Worm (Caenorhabditis elegans): ENCODE measurements around the gene gex-3.

Gene gex-3

ce11 chrIV:12404137-12404536, at the start of gene gex-3 (continued):
- TF ChIP-seq zim-3 (tag; optimal IDR thresholded peaks at IDR 0.05): no peak
- no peak for TF ChIP-seq ama-1 (optimal IDR thresholded peaks at IDR 0.05)
- no peak for TF ChIP-seq ama-1 (GFP tag; optimal IDR thresholded peaks at IDR 0.05)
- no peak for TF ChIP-seq hlh-12 (tag; optimal IDR thresholded peaks at IDR 0.05)
- TF ChIP-seq Y53F4B.3 (GFP tag; IDR thresholded peaks at IDR 0.05): no peak
- no peak for TF ChIP-seq B0035.1 (tag; optimal IDR thresholded peaks at IDR 0.05)
- TF ChIP-seq ceh-27 (GFP tag; optimal IDR thresholded peaks at IDR 0.05): peak; percentile 81
- peak; percentile 71; the same call in 1 of the 2 replicates for TF ChIP-seq ekl-4 (GFP tag; IDR thresholded peaks at IDR 0.05)
- TF ChIP-seq Y79H2A.3 (GFP tag; conservative IDR thresholded peaks at IDR 0.05): no peak
- TF ChIP-seq attf-5 (GFP tag; optimal IDR thresholded peaks at IDR 0.05): peak; percentile 73
- no peak for TF ChIP-seq repo-1 (tag; optimal IDR thresholded peaks at IDR 0.05)
- no peak for TF ChIP-seq nhr-90 (tag; optimal IDR thresholded peaks at IDR 0.05)
- no peak for TF ChIP-seq B0336.3 (GFP tag; IDR thresholded peaks at IDR 0.05)
- no peak for TF ChIP-seq mxl-1 (tag; optimal IDR thresholded peaks at IDR 0.05)
- TF ChIP-seq attf-6 (GFP tag; IDR thresholded peaks at IDR 0.05): no peak
- TF ChIP-seq C06A6.2 (GFP tag; conservative IDR thresholded peaks at IDR 0.05): no peak
- no peak for TF ChIP-seq K11D2.4 (GFP tag; IDR thresholded peaks at IDR 0.05)
- TF ChIP-seq cebp-1 (GFP tag; IDR thresholded peaks at IDR 0.05): no peak
- peak; percentile 55 for TF ChIP-seq cebp-1 (tag; optimal IDR thresholded peaks at IDR 0.05)
- peak; percentile 48 for TF ChIP-seq snpc-3.4 (tag; optimal IDR thresholded peaks at IDR 0.05)
- no peak for TF ChIP-seq hmg-20 (GFP tag; IDR thresholded peaks at IDR 0.05)
- TF ChIP-seq ztf-18 (tag; optimal IDR thresholded peaks at IDR 0.05): no peak
- peak; percentile 82 for TF ChIP-seq lsl-1 (GFP tag; optimal IDR thresholded peaks at IDR 0.05)
- TF ChIP-seq tbx-9 (tag; optimal IDR thresholded peaks at IDR 0.05; ENCODE audit: borderline replicate concordance): no peak
- no peak for TF ChIP-seq pha-4 (tag; optimal IDR thresholded peaks at IDR 0.05)
- no peak for TF ChIP-seq aptf-3 (GFP tag; IDR thresholded peaks at IDR 0.05)
- TF ChIP-seq nfya-2 (GFP tag; IDR thresholded peaks at IDR 0.05): no peak
- TF ChIP-seq ZK185.1 (tag; optimal IDR thresholded peaks at IDR 0.05; ENCODE audit: poor library complexity, severe bottlenecking): peak; percentile 48
- TF ChIP-seq ztf-28 (GFP tag; IDR thresholded peaks at IDR 0.05): 0 out of 2 replicates have a peak, but pooled peaks have one; percentile 56
- TF ChIP-seq aptf-2 (GFP tag; conservative IDR thresholded peaks at IDR 0.05): no peak
- TF ChIP-seq madf-6 (GFP tag; IDR thresholded peaks at IDR 0.05): peak; percentile 92
- TF ChIP-seq F55B11.4 (tag; optimal IDR thresholded peaks at IDR 0.05; ENCODE audit: borderline replicate concordance, insufficient read depth): no peak
- no peak for TF ChIP-seq bed-1 (GFP tag; IDR thresholded peaks at IDR 0.05)
- TF ChIP-seq F57A8.1 (GFP tag; optimal IDR thresholded peaks at IDR 0.05): no peak
- no peak for TF ChIP-seq F10E7.11 (tag; optimal IDR thresholded peaks at IDR 0.05)
- TF ChIP-seq athp-1 (tag; optimal IDR thresholded peaks at IDR 0.05): no peak
- TF ChIP-seq ztf-26 (tag; optimal IDR thresholded peaks at IDR 0.05): no peak
- peak; percentile 56 to 84 (median 77) for TF ChIP-seq lin-35 (GFP tag; optimal IDR thresholded peaks at IDR 0.05)
- no peak for TF ChIP-seq snpc-1.1 (tag; optimal IDR thresholded peaks at IDR 0.05; ENCODE audit: insufficient read depth)
- TF ChIP-seq sdz-38 (tag; optimal IDR thresholded peaks at IDR 0.05): no peak
- peak; percentile 94 for TF ChIP-seq dpl-1 (GFP tag; optimal IDR thresholded peaks at IDR 0.05)
- peak; percentile 76 for TF ChIP-seq ceh-100 (GFP tag; IDR thresholded peaks at IDR 0.05)
- no peak for TF ChIP-seq zfh-2 (GFP tag; conservative IDR thresholded peaks at IDR 0.05)
- no peak for TF ChIP-seq lag-1 (GFP tag; IDR thresholded peaks at IDR 0.05)
- TF ChIP-seq ceh-40 (GFP tag; IDR thresholded peaks at IDR 0.05): no peak
- TF ChIP-seq F23B12.7 (tag; optimal IDR thresholded peaks at IDR 0.05; ENCODE audit: insufficient read depth): peak; percentile 88
- TF ChIP-seq ztf-22 (GFP tag; optimal IDR thresholded peaks at IDR 0.05): no peak
- no peak for TF ChIP-seq B0261.1 (tag; optimal IDR thresholded peaks at IDR 0.05)
- no peak for TF ChIP-seq dpff-1 (tag; optimal IDR thresholded peaks at IDR 0.05)
- TF ChIP-seq ceh-58 (GFP tag; IDR thresholded peaks at IDR 0.05): no peak

Measured in whole organism, young adult.